Fruit fly (Drosophila melanogaster) whole organism: ENCODE results near the gene SmD2.

ENCODE experiments used
- CG8478 ChIP-seq: fragments of >200 bp; optimal IDR thresholded peaks from 2 replicates; lab custom pipeline; 2018; ENCODE audit warnings: inconsistent platforms
- Dll ChIP-seq: fragments of >200 bp; optimal IDR thresholded peaks from 2 replicates; lab custom pipeline; 2017
- EcR ChIP-seq, 2 experiments: fragments of >200 bp; optimal IDR thresholded peaks; 2 replicates each; lab custom pipeline; 2017; ENCODE audit warnings: missing biosample characterization in 2 of 2, missing genetic modification characterization in 2 of 2, missing genetic modification reagents in 2 of 2
- pan ChIP-seq: fragments of >200 bp; optimal IDR thresholded peaks from 2 replicates; lab custom pipeline; 2017
- psq ChIP-seq: fragments of >200 bp; optimal IDR thresholded peaks from 2 replicates; lab custom pipeline; 2017
- usp ChIP-seq: fragments of >200 bp; optimal IDR thresholded peaks from 2 replicates; lab custom pipeline; 2017; ENCODE audit warnings: missing biosample characterization, missing genetic modification characterization, mixed read lengths

- TF ChIP-seq Dll (lab: Kevin White, UChicago) = no peak
- TF ChIP-seq psq (lab: Kevin White, UChicago) = no peak
- TF ChIP-seq CG8478 = no peak
- TF ChIP-seq usp (GFP tag; lab: Kevin White, UChicago) = no peak
- TF ChIP-seq EcR (GFP tag; optimal IDR thresholded peaks at IDR 0.05; lab: Kevin White, UChicago) = no peak
- TF ChIP-seq pan (lab: Kevin White, UChicago) = no peak
Measured at dm6 chr3R:6298828-6299227, 46.9 kb downstream of the SmD2 start, which contains the start of gene Osi14.
